Fruit fly (Drosophila melanogaster): ENCODE measurements around the gene CG14658.

Gene CG14658

dm6 chr3R:4806318-4806757, 24.0 kb downstream of the CG14658 start (continued):
- TF ChIP-seq jigr1 (GFP tag; IDR thresholded peaks at IDR 0.05) (no peak), HmgD (GFP tag; optimal IDR thresholded peaks at IDR 0.05) (peak; percentile 14), CG7372 (GFP tag; IDR thresholded peaks at IDR 0.05) (no peak), mam (GFP tag; optimal IDR thresholded peaks at IDR 0.05) (no peak), gce (GFP tag; IDR thresholded peaks at IDR 0.05) (no peak), kah (GFP tag; optimal IDR thresholded peaks at IDR 0.05) (peak; percentile 58), unpg (GFP tag; optimal IDR thresholded peaks at IDR 0.05) (peak; percentile 63), kni (GFP tag; optimal IDR thresholded peaks at IDR 0.05) (peak; percentile 78), CG10366 (GFP tag; IDR thresholded peaks at IDR 0.05) (no peak), phol (tag; optimal IDR thresholded peaks at IDR 0.05) (peak; percentile 35), CG10654 (GFP tag; optimal IDR thresholded peaks at IDR 0.05) (peak; percentile 56), hth (optimal IDR thresholded peaks at IDR 0.05) (no peak), ac (GFP tag; optimal IDR thresholded peaks at IDR 0.05) (peak; percentile 71), CG10209 (GFP tag; optimal IDR thresholded peaks at IDR 0.05) (peak; percentile 74), CG31441 (GFP tag; IDR thresholded peaks at IDR 0.05) (peak; percentile 70), BEAF-32 (GFP tag; optimal IDR thresholded peaks at IDR 0.05) (no peak), Taf1 (GFP tag; IDR thresholded peaks at IDR 0.05) (no peak), CG13287 (GFP tag; IDR thresholded peaks at IDR 0.05; ENCODE audit: partially characterized antibody) (peak; percentile 42; the same call in 1 of the 2 replicates), CG11695 (GFP tag; IDR thresholded peaks at IDR 0.05) (peak; percentile 72), vvl (GFP tag; IDR thresholded peaks at IDR 0.05) (peak; percentile 48), crol (GFP tag; IDR thresholded peaks at IDR 0.05) (no peak), CG11696 (GFP tag; IDR thresholded peaks at IDR 0.05) (no peak; the same call in 1 of the 2 replicates), tin (GFP tag; optimal IDR thresholded peaks at IDR 0.05) (peak; percentile 6), Chrac-16 (GFP tag; optimal IDR thresholded peaks at IDR 0.05) (no peak), CG17328 (GFP tag; IDR thresholded peaks at IDR 0.05) (peak; percentile 30; the same call in 1 of the 2 replicates), cas (GFP tag; IDR thresholded peaks at IDR 0.05) (no peak), Hsf (GFP tag; optimal IDR thresholded peaks at IDR 0.05) (no peak), Hr78 (GFP tag; optimal IDR thresholded peaks at IDR 0.05) (no peak), Fer2 (tag; optimal IDR thresholded peaks at IDR 0.05) (no peak), hkb (optimal IDR thresholded peaks at IDR 0.05) (no peak), hkb (GFP tag; IDR thresholded peaks at IDR 0.05) (peak; percentile 80), slp2 (GFP tag; optimal IDR thresholded peaks at IDR 0.05) (no peak), CG12104 (GFP tag; optimal IDR thresholded peaks at IDR 0.05) (peak; percentile 47), peb (GFP tag; IDR thresholded peaks at IDR 0.05) (no peak), Drgx (GFP tag; IDR thresholded peaks at IDR 0.05) (peak; percentile 10; the same call in 1 of the 2 replicates), Hand (GFP tag; optimal IDR thresholded peaks at IDR 0.05) (peak; percentile 69), chinmo (GFP tag; IDR thresholded peaks at IDR 0.05; ENCODE audit: partially characterized antibody) (peak; percentile 82; the same call in 1 of the 4 replicates), CG15514 (GFP tag; optimal IDR thresholded peaks at IDR 0.05) (peak; percentile 75), CoRest (tag; optimal IDR thresholded peaks at IDR 0.05) (peak; percentile 1), CG43689 (GFP tag; IDR thresholded peaks at IDR 0.05) (no peak), ken (GFP tag; IDR thresholded peaks at IDR 0.05) (no peak), Myb (GFP tag; optimal IDR thresholded peaks at IDR 0.05) (peak; percentile 22), Usf (GFP tag; optimal IDR thresholded peaks at IDR 0.05) (no peak), gcm2 (GFP tag; optimal IDR thresholded peaks at IDR 0.05) (peak; percentile 30), aop (GFP tag; IDR thresholded peaks at IDR 0.05) (no peak), Xrp1 (GFP tag; IDR thresholded peaks at IDR 0.05) (peak; percentile 54), CG17385 (GFP tag; optimal IDR thresholded peaks at IDR 0.05) (peak; percentile 63), CG11560 (tag; IDR thresholded peaks at IDR 0.05) (no peak), CG16779 (GFP tag; IDR thresholded peaks at IDR 0.05) (no peak), CG15011 (GFP tag; optimal IDR thresholded peaks at IDR 0.05) (peak; percentile 65), fd96Cb (tag; optimal IDR thresholded peaks at IDR 0.05) (no peak), Dref (GFP tag; IDR thresholded peaks at IDR 0.05) (no peak)

All from whole organism, embryonic.